Worm (Caenorhabditis elegans) whole organism, midembryonic: Measurements from ENCODE around the gene jip-1.

Source experiments
- T22C8.4 ChIP-seq: fragments of 200-800 bp; sonication (Bioruptor generic); IDR thresholded peaks from 2 replicates; pipeline ENCODE4 v1.3.6; 2022; ENCODE audit warnings: missing genetic modification characterization, missing compliant biosample characterization
- flt-1 ChIP-seq: fragments of 200-800 bp; sonication (Bioruptor generic); IDR thresholded peaks from 2 replicates; pipeline ENCODE4 v1.3.6; 2022; ENCODE audit warnings: missing genetic modification characterization, missing compliant biosample characterization
- klf-2 ChIP-seq: fragments of 200-800 bp; sonication (Bioruptor generic); conservative IDR thresholded peaks from 2 replicates; pipeline ENCODE4 v1.3.6; 2022; ENCODE audit warnings: missing genetic modification reagents, missing genetic modification characterization, missing compliant biosample characterization
- tab-1 ChIP-seq: fragments of 200-800 bp; sonication (Bioruptor generic); IDR thresholded peaks from 2 replicates; pipeline ENCODE4 v1.3.6; 2022; ENCODE audit warnings: missing genetic modification characterization, missing compliant biosample characterization
- ztf-29 ChIP-seq: fragments of 200-800 bp; sonication (Bioruptor generic); IDR thresholded peaks from 2 replicates; pipeline ENCODE4 v1.3.6; 2022; ENCODE audit warnings: missing genetic modification reagents, missing genetic modification characterization, missing compliant biosample characterization

ce11 chrII:1375627-1376026, 48.8 kb downstream of the jip-1 start:
- TF ChIP-seq T22C8.4 (GFP tag; lab: Robert Waterston, UW) (no peak), ztf-29 (no peak), flt-1 (GFP tag; lab: Robert Waterston, UW) (no peak), tab-1 (GFP tag; lab: Robert Waterston, UW) (no peak), klf-2 (no peak)
